Worm (Caenorhabditis elegans) whole organism, L3 larva: ENCODE measurements around the gene H37A05.2.
A peak's percentile ranks its signal among the peaks of the same experiment; 100 is the strongest.

ENCODE experiments used
- R02D3.7 ChIP-seq: fragments of 150-350 bp; optimal IDR thresholded peaks from 2 replicates; lab custom pipeline; 2014; ENCODE audit warnings: missing biosample characterization, missing genetic modification characterization
- ZK546.5 ChIP-seq: sonication (generic microtip); optimal IDR thresholded peaks from 2 replicates; lab custom pipeline; 2017; ENCODE audit warnings: missing biosample characterization, missing genetic modification characterization
- aly-2 ChIP-seq: fragments of 150-350 bp; optimal IDR thresholded peaks from 2 replicates; lab custom pipeline; 2014; ENCODE audit warnings: missing biosample characterization, missing genetic modification characterization
- ceh-16 ChIP-seq: sonication (generic microtip); optimal IDR thresholded peaks from 2 replicates; lab custom pipeline; 2017; ENCODE audit warnings: missing biosample characterization, missing genetic modification characterization
- ceh-28 ChIP-seq: fragments of 150-350 bp; optimal IDR thresholded peaks from 2 replicates; lab custom pipeline; 2014; ENCODE audit warnings: missing biosample characterization, missing genetic modification reagents, missing genetic modification characterization
- ceh-82 ChIP-seq: fragments of 150-350 bp; optimal IDR thresholded peaks from 2 replicates; lab custom pipeline; 2014; ENCODE audit warnings: missing biosample characterization, missing genetic modification characterization
- ceh-9 ChIP-seq: sonication (generic microtip); optimal IDR thresholded peaks from 2 replicates; lab custom pipeline; 2018; ENCODE audit warnings: missing biosample characterization, missing genetic modification characterization
- egl-5 ChIP-seq: fragments of 150-350 bp; optimal IDR thresholded peaks from 2 replicates; lab custom pipeline; 2017; ENCODE audit warnings: missing biosample characterization, missing genetic modification reagents, missing genetic modification characterization, inconsistent platforms
- elt-1 ChIP-seq: fragments of 150-350 bp; optimal IDR thresholded peaks from 2 replicates; lab custom pipeline; 2014; ENCODE audit warnings: missing biosample characterization, missing genetic modification characterization
- elt-2 ChIP-seq: sonication (generic microtip); optimal IDR thresholded peaks from 2 replicates; lab custom pipeline; 2016; ENCODE audit warnings: missing genetic modification reagents, mild to moderate bottlenecking, missing genetic modification characterization, missing compliant biosample characterization
- eor-1 ChIP-seq, 2 experiments: fragments of 150-350 bp; optimal IDR thresholded peaks; 2 replicates each; lab custom pipeline; 2014 to 2018; ENCODE audit warnings: missing biosample characterization in 2 of 2, missing genetic modification characterization in 2 of 2
- fkh-10 ChIP-seq: sonication (generic microtip); optimal IDR thresholded peaks from 2 replicates; lab custom pipeline; 2017; ENCODE audit warnings: missing biosample characterization, missing genetic modification reagents, missing genetic modification characterization
- fkh-2 ChIP-seq: fragments of 150-350 bp; optimal IDR thresholded peaks from 2 replicates; lab custom pipeline; 2014; ENCODE audit warnings: missing biosample characterization, missing genetic modification reagents, missing genetic modification characterization
- fos-1 ChIP-seq: fragments of 150-350 bp; optimal IDR thresholded peaks from 2 replicates; lab custom pipeline; 2014; ENCODE audit warnings: missing biosample characterization, missing genetic modification characterization
- hmg-11 ChIP-seq: sonication (generic microtip); optimal IDR thresholded peaks from 2 replicates; lab custom pipeline; 2016; ENCODE audit warnings: missing genetic modification characterization, missing compliant biosample characterization
- jun-1 ChIP-seq: fragments of 150-350 bp; optimal IDR thresholded peaks from 2 replicates; lab custom pipeline; 2014; ENCODE audit warnings: missing biosample characterization, missing genetic modification reagents, missing genetic modification characterization
- lin-15B ChIP-seq: fragments of 150-350 bp; optimal IDR thresholded peaks from 2 replicates; lab custom pipeline; 2014; ENCODE audit warnings: missing biosample characterization, missing genetic modification characterization
- lin-39 ChIP-seq: fragments of 150-350 bp; optimal IDR thresholded peaks from 2 replicates; lab custom pipeline; 2018; ENCODE audit warnings: missing biosample characterization, missing genetic modification reagents, missing genetic modification characterization
- lsy-12 ChIP-seq: sonication (generic microtip); optimal IDR thresholded peaks from 2 replicates; lab custom pipeline; 2016; ENCODE audit warnings: mild to moderate bottlenecking, missing genetic modification characterization, missing compliant biosample characterization
- mml-1 ChIP-seq: fragments of 150-350 bp; sonication (generic microtip); optimal IDR thresholded peaks from 3 replicates; lab custom pipeline; 2014; ENCODE audit warnings: missing biosample characterization, missing genetic modification characterization
- nfya-1 ChIP-seq: sonication (generic microtip); optimal IDR thresholded peaks from 2 replicates; lab custom pipeline; 2017; ENCODE audit warnings: missing genetic modification characterization, mild to moderate bottlenecking, missing compliant biosample characterization, antibody characterized with exemption, moderate library complexity; ENCODE audit not compliant: insufficient read depth
- nhr-11 ChIP-seq: fragments of 150-350 bp; optimal IDR thresholded peaks from 2 replicates; lab custom pipeline; 2014; ENCODE audit warnings: missing biosample characterization, missing genetic modification characterization
- nhr-12 ChIP-seq: fragments of 150-350 bp; optimal IDR thresholded peaks from 2 replicates; lab custom pipeline; 2014; ENCODE audit warnings: missing biosample characterization, missing genetic modification characterization
- nhr-23 ChIP-seq: fragments of 150-350 bp; optimal IDR thresholded peaks from 2 replicates; lab custom pipeline; 2014; ENCODE audit warnings: missing biosample characterization, missing genetic modification reagents, missing genetic modification characterization
- nhr-237 ChIP-seq: fragments of 150-350 bp; optimal IDR thresholded peaks from 2 replicates; lab custom pipeline; 2014; ENCODE audit warnings: missing biosample characterization, missing genetic modification characterization
- nhr-25 ChIP-seq: sonication (generic microtip); optimal IDR thresholded peaks from 2 replicates; lab custom pipeline; 2017; ENCODE audit warnings: missing biosample characterization, missing genetic modification characterization
- nhr-76 ChIP-seq: fragments of 150-350 bp; sonication (generic microtip); optimal IDR thresholded peaks from 5 replicates; lab custom pipeline; 2014; ENCODE audit warnings: missing biosample characterization, missing genetic modification characterization
- nhr-77 ChIP-seq: fragments of 150-350 bp; optimal IDR thresholded peaks from 2 replicates; lab custom pipeline; 2014; ENCODE audit warnings: missing biosample characterization, missing genetic modification characterization
- pha-4 ChIP-seq: fragments of 150-350 bp; optimal IDR thresholded peaks from 2 replicates; lab custom pipeline; 2014; ENCODE audit warnings: missing biosample characterization, missing genetic modification reagents, missing genetic modification characterization
- pqm-1 ChIP-seq: fragments of 150-350 bp; optimal IDR thresholded peaks from 2 replicates; lab custom pipeline; 2017; ENCODE audit warnings: missing biosample characterization, missing genetic modification characterization, inconsistent platforms
- skn-1 ChIP-seq: fragments of 150-350 bp; optimal IDR thresholded peaks from 2 replicates; lab custom pipeline; 2014; ENCODE audit warnings: missing biosample characterization, missing genetic modification characterization
- snpc-4 ChIP-seq: fragments of 150-350 bp; optimal IDR thresholded peaks from 2 replicates; lab custom pipeline; 2014; ENCODE audit warnings: missing biosample characterization, missing genetic modification characterization
- tbx-2 ChIP-seq: sonication (generic microtip); optimal IDR thresholded peaks from 2 replicates; lab custom pipeline; 2016; ENCODE audit warnings: mild to moderate bottlenecking, missing genetic modification characterization, missing compliant biosample characterization
- unc-39 ChIP-seq: sonication (generic microtip); optimal IDR thresholded peaks from 4 replicates; lab custom pipeline; 2017; ENCODE audit warnings: missing biosample characterization, missing genetic modification characterization
- ztf-11 ChIP-seq: fragments of 150-350 bp; optimal IDR thresholded peaks from 2 replicates; lab custom pipeline; 2014; ENCODE audit warnings: missing biosample characterization, missing genetic modification characterization
- ztf-4 ChIP-seq: fragments of 150-350 bp; optimal IDR thresholded peaks from 2 replicates; lab custom pipeline; 2014; ENCODE audit warnings: missing biosample characterization, missing genetic modification characterization

Gene H37A05.2

DNA sequence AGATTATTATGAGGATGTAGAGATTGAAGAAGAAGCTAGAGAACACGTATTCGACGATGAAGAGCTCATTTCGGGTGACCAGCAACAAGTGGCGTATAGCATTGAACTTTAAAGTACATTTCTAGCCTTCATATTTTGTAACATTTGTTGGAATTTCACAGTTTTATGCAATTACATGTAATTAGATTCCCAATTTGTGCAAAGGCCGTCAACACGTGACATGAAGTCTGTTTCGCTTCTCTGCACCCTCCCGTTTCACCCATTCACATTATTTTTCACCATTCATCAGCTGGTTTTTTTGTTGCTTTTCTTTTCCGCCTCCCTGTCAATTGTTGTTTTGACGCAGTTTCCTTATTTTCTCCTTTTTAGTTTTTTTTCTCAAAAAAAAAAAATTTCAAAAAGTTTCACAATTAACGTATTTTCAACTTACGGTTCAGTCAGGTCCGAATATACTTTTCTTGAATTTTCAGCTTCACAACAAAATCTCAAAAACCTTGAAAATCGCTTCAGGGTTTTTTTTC is 6.9 kb downstream of the H37A05.2 start, which contains the start of gene sde-2:
TSS of gene sde-2 (plus strand) at position 471 of the 521 bp plus-strand sequence.
- TF ChIP-seq ceh-16 (tag; lab: Kevin White, UChicago) (no peak), egl-5 (tag; lab: Kevin White, UChicago) (peak; percentile 35), lin-39 (peak; percentile 4)

DNA sequence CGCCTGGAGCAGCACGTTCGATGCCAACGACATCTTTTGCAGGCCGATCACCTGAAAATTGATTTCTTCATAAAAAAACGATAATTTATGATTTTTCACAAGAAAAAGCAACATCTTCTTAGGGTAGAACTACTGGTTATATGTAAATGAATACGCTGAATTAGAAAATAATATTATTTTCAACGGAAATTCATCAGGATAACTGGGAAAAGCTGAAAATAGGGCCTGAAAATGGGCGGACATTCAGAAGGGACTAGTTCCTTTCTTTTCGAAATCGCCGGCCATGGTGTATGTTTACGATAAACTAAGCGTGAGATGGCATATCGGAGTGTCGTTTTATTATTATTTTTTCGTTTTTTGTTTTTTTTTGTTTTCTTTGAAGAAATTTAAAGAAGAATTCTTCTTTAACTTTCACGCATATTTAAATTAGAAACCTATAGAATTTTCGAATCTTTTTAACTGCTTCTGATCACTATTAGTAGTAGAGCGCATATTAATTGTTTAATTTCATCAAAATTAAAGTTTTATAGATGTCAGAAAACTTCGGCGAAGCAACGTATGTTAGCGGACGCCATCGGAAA is 8.4 kb downstream of the H37A05.2 start, which contains the start of the genes nduv-2 and F53F4.12:
TSS of gene nduv-2 (minus strand) at position 51 of the 581 bp plus-strand sequence.
TSS of gene F53F4.12 (plus strand) at position 531 of the 581 bp plus-strand sequence.
- TF ChIP-seq lsy-12 (no peak), nhr-25 (tag; lab: Kevin White, UChicago) (peak; percentile 10), eor-1 (tag; optimal IDR thresholded peaks at IDR 0.05; lab: Kevin White, UChicago) (no peak), hmg-11 (tag; lab: Kevin White, UChicago) (peak; percentile 64), nhr-76 (tag; lab: Kevin White, UChicago) (no peak), R02D3.7 (tag; lab: Kevin White, UChicago) (peak; percentile 86), ceh-9 (no peak), snpc-4 (peak; percentile 13), unc-39 (tag; lab: Kevin White, UChicago) (no peak), lin-15B (tag; lab: Kevin White, UChicago) (peak; percentile 89), mml-1 (tag; lab: Kevin White, UChicago) (no peak), tbx-2 (tag; lab: Kevin White, UChicago) (no peak), ztf-11 (tag; lab: Kevin White, UChicago) (no peak), nhr-237 (tag; lab: Kevin White, UChicago) (no peak), jun-1 (tag; lab: Kevin White, UChicago) (no peak), ztf-4 (tag; lab: Kevin White, UChicago) (no peak), pqm-1 (tag; lab: Kevin White, UChicago) (peak; percentile 1), ZK546.5 (tag; lab: Kevin White, UChicago) (no peak), nhr-12 (tag; lab: Kevin White, UChicago) (no peak), elt-1 (tag; lab: Kevin White, UChicago) (no peak), fos-1 (tag; lab: Kevin White, UChicago) (no peak), nhr-77 (tag; lab: Kevin White, UChicago) (no peak), egl-5 (tag; lab: Kevin White, UChicago) (no peak), nhr-11 (tag; lab: Kevin White, UChicago) (no peak), fkh-10 (GFP tag; lab: Kevin White, UChicago) (no peak)

DNA sequence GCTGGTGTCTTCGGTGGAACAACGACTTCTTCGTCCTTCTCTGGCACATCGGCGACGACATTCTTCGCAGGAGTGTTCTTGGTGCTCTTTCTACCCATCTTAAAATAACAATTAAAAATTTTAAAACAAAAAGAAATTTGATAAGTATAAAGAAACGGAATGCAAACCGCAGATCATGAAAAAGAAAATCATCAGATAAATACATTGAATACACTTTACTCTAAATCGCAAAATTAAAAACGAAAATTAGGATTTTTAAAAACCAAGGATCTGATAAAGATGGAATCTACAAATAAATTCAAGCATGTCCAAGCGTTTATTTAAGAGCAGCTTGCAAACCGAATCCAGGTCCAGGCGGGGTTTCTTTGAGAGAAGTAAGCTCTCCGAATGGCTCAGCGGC is 9.6 kb downstream of the H37A05.2 start, which contains the start of gene F53F4.11:
TSS of gene F53F4.11 (minus strand) at position 101 of the 400 bp plus-strand sequence.
- no peak for TF ChIP-seq lsy-12
- no peak for TF ChIP-seq R02D3.7 (tag; lab: Kevin White, UChicago)
- TF ChIP-seq ceh-82 (tag; lab: Kevin White, UChicago) = no peak
- TF ChIP-seq unc-39 (tag; lab: Kevin White, UChicago) = no peak
- TF ChIP-seq aly-2 (tag; lab: Kevin White, UChicago) = no peak
- no peak for TF ChIP-seq pha-4 (tag; lab: Kevin White, UChicago)
- TF ChIP-seq ztf-11 (tag; lab: Kevin White, UChicago) = no peak
- no peak for TF ChIP-seq fkh-2 (tag; lab: Kevin White, UChicago)

DNA sequence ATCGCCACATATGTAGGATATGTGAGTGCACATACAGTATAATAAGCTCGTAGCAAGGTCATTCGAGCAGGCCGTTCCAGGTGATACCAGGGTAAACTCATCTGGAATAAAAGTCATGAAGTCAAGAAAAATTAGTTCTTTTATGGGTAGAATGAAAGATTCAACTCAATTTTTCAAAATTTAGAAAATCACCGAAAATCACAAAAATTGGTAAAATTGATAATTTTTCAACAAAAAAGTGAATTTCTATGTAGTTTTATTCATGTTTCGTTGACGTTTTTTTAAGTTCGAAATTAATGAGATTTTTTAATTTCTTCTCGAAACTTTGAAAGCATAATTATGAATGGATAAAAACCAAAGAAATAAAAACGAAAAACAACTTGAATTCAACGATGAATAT is 12.3 kb downstream of the H37A05.2 start, which contains the start of gene F53F4.16:
TSS of gene F53F4.16 (minus strand) at position 101 of the 400 bp plus-strand sequence.
- no peak for TF ChIP-seq lsy-12
- no peak for TF ChIP-seq elt-2 (tag; lab: Kevin White, UChicago)
- no peak for TF ChIP-seq ceh-28 (tag; lab: Kevin White, UChicago)
- TF ChIP-seq eor-1 (tag; optimal IDR thresholded peaks at IDR 0.05; lab: Kevin White, UChicago) = no peak
- no peak for TF ChIP-seq nhr-76 (tag; lab: Kevin White, UChicago)
- no peak for TF ChIP-seq nfya-1
- TF ChIP-seq nhr-23 (tag; lab: Kevin White, UChicago) = no peak
- no peak for TF ChIP-seq hmg-11 (tag; lab: Kevin White, UChicago)
- TF ChIP-seq skn-1 (tag; lab: Kevin White, UChicago) = no peak
- no peak for TF ChIP-seq ztf-11 (tag; lab: Kevin White, UChicago)
- TF ChIP-seq fos-1 (tag; lab: Kevin White, UChicago) = no peak
- TF ChIP-seq, all 47 proteins: peak for 0
